Fruit fly (Drosophila melanogaster) Kc167 (cell line): ENCODE data around the gene Ldsdh1.

Source experiments
- Myc ChIP-seq: fragments of >200 bp; optimal IDR thresholded peaks from 2 replicates; lab custom pipeline; 2017; ENCODE audit warnings: missing external identifiers
- insv ChIP-seq: fragments of >200 bp; optimal IDR thresholded peaks from 3 replicates; lab custom pipeline; 2018; ENCODE audit warnings: missing external identifiers
- psq ChIP-seq: fragments of >200 bp; optimal IDR thresholded peaks from 2 replicates; lab custom pipeline; 2017; ENCODE audit warnings: missing external identifiers
- ttk ChIP-seq: sonication (Bioruptor generic); optimal IDR thresholded peaks from 2 replicates; lab custom pipeline; 2017; ENCODE audit warnings: missing external identifiers

dm6 chrX:8112715-8113114 is 31.3 kb upstream of the Ldsdh1 start:
- no peak for TF ChIP-seq insv (lab: Kevin White, UChicago)
- no peak for TF ChIP-seq Myc (lab: Kevin White, UChicago)
- no peak for TF ChIP-seq ttk (lab: Kevin White, UChicago)
- no peak for TF ChIP-seq psq (lab: Kevin White, UChicago)
